Fruit fly (Drosophila melanogaster) whole organism: Measurements from ENCODE around the gene Pop5.

Source experiments
- CG8478 ChIP-seq: fragments of >200 bp; optimal IDR thresholded peaks from 2 replicates; lab custom pipeline; 2018; ENCODE audit warnings: inconsistent platforms
- Dll ChIP-seq: fragments of >200 bp; optimal IDR thresholded peaks from 2 replicates; lab custom pipeline; 2017
- EcR ChIP-seq, 2 experiments: fragments of >200 bp; optimal IDR thresholded peaks; 2 replicates each; lab custom pipeline; 2017; ENCODE audit warnings: missing biosample characterization in 2 of 2, missing genetic modification characterization in 2 of 2, missing genetic modification reagents in 2 of 2
- pan ChIP-seq: fragments of >200 bp; optimal IDR thresholded peaks from 2 replicates; lab custom pipeline; 2017
- psq ChIP-seq: fragments of >200 bp; optimal IDR thresholded peaks from 2 replicates; lab custom pipeline; 2017
- usp ChIP-seq: fragments of >200 bp; optimal IDR thresholded peaks from 2 replicates; lab custom pipeline; 2017; ENCODE audit warnings: missing biosample characterization, missing genetic modification characterization, mixed read lengths

The Pop5 gene

dm6 chr3L:17045431-17046238 lies 797 bp upstream of the Pop5 start, which contains the start of gene TpnC73F:
Gene TpnC73F (plus strand): TSS chr3L:17046063.
- no peak for TF ChIP-seq psq (lab: Kevin White, UChicago)
- TF ChIP-seq CG8478: no peak
- no peak for TF ChIP-seq pan (lab: Kevin White, UChicago)
- TF ChIP-seq EcR (GFP tag; optimal IDR thresholded peaks at IDR 0.05; lab: Kevin White, UChicago): no peak
- TF ChIP-seq usp: no peak
- TF ChIP-seq Dll: no peak

- TF ChIP-seq CG8478: no peak
- no peak for TF ChIP-seq EcR (GFP tag; optimal IDR thresholded peaks at IDR 0.05; lab: Kevin White, UChicago)
- TF ChIP-seq psq (lab: Kevin White, UChicago): no peak
- no peak for TF ChIP-seq pan (lab: Kevin White, UChicago)
- no peak for TF ChIP-seq Dll
- TF ChIP-seq usp: no peak
Observed at dm6 chr3L:17042297-17042921, 2.4 kb downstream of the Pop5 start, which contains the start of the genes scaf6 and Papst2. Gene scaf6 (minus strand): TSS chr3L:17042574. Gene Papst2 (plus strand): TSS chr3L:17042797.

DNA sequence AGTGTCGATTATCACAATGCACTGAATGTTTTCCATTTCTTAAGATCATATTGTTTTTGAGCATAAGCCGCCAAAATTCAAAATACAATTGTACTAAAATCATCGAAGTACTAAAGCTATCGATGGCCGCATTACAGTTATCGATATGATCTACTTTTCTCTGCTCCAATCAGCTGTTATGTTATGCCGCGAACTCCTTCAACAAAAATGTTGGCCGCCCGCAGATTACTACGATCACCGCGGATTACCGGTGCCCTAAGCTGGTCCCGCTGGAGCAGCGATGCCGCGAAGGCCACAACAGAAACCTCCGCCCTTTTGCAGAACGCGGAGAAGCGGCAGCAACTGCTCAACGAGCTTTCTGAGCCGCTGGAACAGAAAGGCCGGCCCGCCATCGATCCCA lies 9.3 kb downstream of the Pop5 start, which contains the start of gene beg:
beg (plus strand) TSS at position 177 of the 400 bp plus-strand sequence.
- TF ChIP-seq pan (lab: Kevin White, UChicago) (no peak), Dll (no peak), usp (no peak), psq (lab: Kevin White, UChicago) (no peak), EcR (GFP tag; optimal IDR thresholded peaks at IDR 0.05; lab: Kevin White, UChicago) (no peak), CG8478 (no peak)

dm6 chr3L:17033309-17033708 lies 11.5 kb downstream of the Pop5 start:
- TF ChIP-seq EcR (GFP tag; optimal IDR thresholded peaks at IDR 0.05; lab: Kevin White, UChicago) (no peak), CG8478 (no peak), usp (no peak)

DNA sequence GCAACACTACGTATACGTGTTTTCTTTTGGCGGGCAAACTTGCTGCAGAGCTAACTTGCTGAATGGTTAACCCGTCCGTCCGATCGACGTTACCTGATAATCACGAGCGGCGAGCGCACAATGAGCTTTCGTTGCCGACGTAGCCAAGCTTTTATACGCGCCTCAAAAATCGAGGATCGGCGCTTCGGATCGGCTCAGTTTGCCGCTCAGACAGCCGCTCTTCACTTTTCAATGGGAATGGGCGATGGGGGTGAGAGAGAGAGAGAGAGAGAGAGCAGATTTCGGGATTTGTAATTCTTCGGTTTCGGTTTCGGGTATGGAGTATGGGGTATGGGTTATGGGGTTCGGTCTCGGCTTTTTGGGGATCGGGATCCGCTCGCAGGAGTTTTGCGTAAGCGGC lies 12.9 kb downstream of the Pop5 start, which contains the start of gene Ilp8:
Ilp8 (minus strand) TSS at position 110 of the 400 bp plus-strand sequence.
- TF ChIP-seq psq (lab: Kevin White, UChicago) (no peak), Dll (peak; percentile 63), EcR (GFP tag; optimal IDR thresholded peaks at IDR 0.05; lab: Kevin White, UChicago) (no peak)

- TF ChIP-seq EcR (GFP tag; optimal IDR thresholded peaks at IDR 0.05; lab: Kevin White, UChicago) (no peak), pan (lab: Kevin White, UChicago) (no peak), psq (lab: Kevin White, UChicago) (no peak), Dll (no peak), usp (no peak), CG8478 (no peak)
Observed at dm6 chr3L:17027310-17027709, 17.5 kb downstream of the Pop5 start, which contains the start of gene CG7730. Gene CG7730 (plus strand): TSS chr3L:17027515.

DNA sequence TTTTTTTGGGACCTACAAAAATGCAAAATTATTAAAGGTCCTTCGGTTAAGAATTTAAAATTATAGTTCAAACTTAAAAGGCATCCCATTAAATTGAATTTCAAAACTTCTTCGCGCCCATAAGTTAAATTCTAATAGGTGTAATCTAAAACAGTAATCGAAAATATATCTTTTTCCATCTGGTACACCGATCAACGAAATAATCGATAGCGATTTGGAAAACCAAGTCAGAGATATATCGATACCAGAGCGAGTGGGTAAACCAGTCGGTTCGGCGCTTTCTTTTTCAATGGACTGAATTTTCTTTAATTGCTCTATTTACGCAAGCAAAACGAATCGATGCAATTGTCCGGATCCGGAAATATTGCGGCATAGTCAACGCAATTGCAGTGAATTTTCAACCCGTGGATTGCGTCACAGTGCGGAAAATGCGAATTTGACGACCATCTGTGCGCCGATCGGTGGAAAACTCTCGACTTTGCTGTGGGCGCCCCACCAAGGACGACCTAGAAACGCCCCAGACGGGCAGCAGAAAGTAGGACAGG lies 20.7 kb downstream of the Pop5 start, which contains the start of gene Fit2:
Fit2 (plus strand) TSS at position 234 of the 545 bp plus-strand sequence.
- no peak for TF ChIP-seq pan (lab: Kevin White, UChicago)
- no peak for TF ChIP-seq EcR (GFP tag; optimal IDR thresholded peaks at IDR 0.05; lab: Kevin White, UChicago)
- TF ChIP-seq Dll: no peak
- no peak for TF ChIP-seq CG8478
- no peak for TF ChIP-seq psq (lab: Kevin White, UChicago)
- no peak for TF ChIP-seq usp

- no peak for TF ChIP-seq CG8478
- no peak for TF ChIP-seq usp
- TF ChIP-seq Dll: no peak
- no peak for TF ChIP-seq EcR (GFP tag; optimal IDR thresholded peaks at IDR 0.05; lab: Kevin White, UChicago)
- no peak for TF ChIP-seq psq (lab: Kevin White, UChicago)
- no peak for TF ChIP-seq pan (lab: Kevin White, UChicago)
Observed at dm6 chr3L:17023641-17024040, 21.2 kb downstream of the Pop5 start, which contains the start of gene a10. Gene a10 (minus strand): TSS chr3L:17023741.

- TF ChIP-seq pan (lab: Kevin White, UChicago): no peak
Observed at dm6 chr3L:17022756-17023155, 22.1 kb downstream of the Pop5 start, which contains the start of gene CG6652. Gene CG6652 (minus strand): TSS chr3L:17022856.

DNA sequence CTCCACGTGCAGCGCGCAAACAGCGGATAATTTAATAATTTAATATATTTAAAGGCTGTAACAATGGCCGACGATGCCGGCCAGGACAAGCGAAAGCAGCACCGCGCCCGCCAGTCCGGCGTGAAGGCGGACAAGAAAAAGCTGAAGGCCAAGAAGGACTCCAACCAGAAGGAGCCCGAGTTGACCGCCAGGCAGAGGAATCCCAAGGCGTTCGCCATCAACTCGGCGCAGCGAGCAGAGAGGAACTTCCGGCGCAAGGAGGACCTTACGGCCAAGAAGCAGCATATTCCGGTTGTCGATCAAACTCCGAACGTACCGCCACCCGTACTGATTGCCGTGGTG lies 28.3 kb downstream of the Pop5 start:
- no peak for TF ChIP-seq usp
- TF ChIP-seq pan (lab: Kevin White, UChicago): no peak
- TF ChIP-seq Dll: peak; percentile 24
- TF ChIP-seq CG8478: no peak
- TF ChIP-seq EcR (GFP tag; optimal IDR thresholded peaks at IDR 0.05; lab: Kevin White, UChicago): no peak
- no peak for TF ChIP-seq psq (lab: Kevin White, UChicago)

DNA sequence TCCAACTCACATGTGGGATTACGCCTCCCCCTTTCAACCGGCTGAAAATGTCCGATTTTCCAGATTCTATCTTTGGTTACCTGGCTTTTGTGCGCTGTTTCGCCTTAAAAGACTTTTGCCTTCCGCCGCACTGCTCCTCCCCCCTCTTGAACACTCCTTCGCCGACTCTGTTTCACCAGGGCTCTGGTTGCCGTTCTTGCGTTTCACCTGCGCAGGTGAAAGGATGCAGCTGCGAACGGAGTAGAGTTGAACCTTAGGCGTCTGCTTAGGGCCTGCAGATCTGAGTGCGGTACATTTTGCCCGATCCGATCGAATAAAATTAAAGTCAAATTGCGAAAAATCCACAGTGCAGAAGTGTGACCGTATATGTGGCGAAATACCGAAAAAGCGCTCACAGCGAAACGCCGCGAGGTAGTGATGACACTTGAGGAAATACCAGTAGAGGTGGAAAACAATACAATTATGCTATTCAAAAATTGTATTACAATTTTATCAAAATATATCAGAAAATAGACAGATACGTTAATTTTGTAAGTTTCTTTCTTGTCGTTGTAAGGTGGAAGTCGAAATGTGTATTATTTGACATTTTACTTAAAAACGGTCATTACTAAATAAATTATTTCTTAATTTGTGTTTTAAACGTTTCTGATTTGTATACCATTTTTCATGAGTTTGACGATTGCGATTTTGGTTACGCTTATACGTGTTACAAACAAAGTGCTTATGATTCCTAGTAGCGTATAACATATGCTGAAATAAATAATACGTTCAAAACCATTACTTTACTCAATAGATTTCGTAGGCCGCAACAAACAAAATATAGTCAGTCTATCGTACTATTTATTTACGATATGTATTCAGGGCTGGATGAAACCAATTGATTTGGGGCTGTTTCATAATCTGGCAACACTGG lies 28.9 kb downstream of the Pop5 start, which contains the start of the genes CG6664 and CG7728:
CG6664 (minus strand) TSS at position 518 of the 913 bp plus-strand sequence.
CG7728 (plus strand) TSS at position 874 of the 913 bp plus-strand sequence.
- TF ChIP-seq CG8478 (no peak), psq (lab: Kevin White, UChicago) (no peak)
